4 worm cellular contexts compared by ENCODE assay signal in genomic region chrV:9166306-9166705, ce11.
TF ChIP-seq lines count a peak whose summit lies in the region.

No protein-coding gene starts in this region.

TF ChIP-seq in whole organism, L1 larva, 84 proteins besides CTCF, POLR2A, EP300 and RAD21:
- TF ChIP-seq ceh-82 (tag; optimal IDR thresholded peaks at IDR 0.05; lab: Kevin White, UChicago) = peak in 1 of 3 experiments; percentile 12
- TF ChIP-seq nhr-47 (tag; optimal IDR thresholded peaks at IDR 0.05; lab: Kevin White, UChicago) = peak; percentile 13
- peak; percentile 37 for TF ChIP-seq rnt-1 (tag; optimal IDR thresholded peaks at IDR 0.05; lab: Kevin White, UChicago)
- peak; percentile 33 for TF ChIP-seq nhr-90 (tag; optimal IDR thresholded peaks at IDR 0.05; lab: Kevin White, UChicago; ENCODE audit: poor library complexity)
- peak in 1 of 2 experiments; percentile 19 for TF ChIP-seq lsy-2 (tag; optimal IDR thresholded peaks at IDR 0.05; lab: Kevin White, UChicago)
- peak; percentile 35 for TF ChIP-seq irx-1 (tag; optimal IDR thresholded peaks at IDR 0.05; lab: Kevin White, UChicago)
- TF ChIP-seq blmp-1 (tag; optimal IDR thresholded peaks at IDR 0.05; lab: Kevin White, UChicago) = peak; percentile 22
- no peak for TF ChIP-seq C34B4.2 (tag; optimal IDR thresholded peaks at IDR 0.05; lab: Kevin White, UChicago)
- TF ChIP-seq nhr-19 (GFP tag; conservative IDR thresholded peaks at IDR 0.05; lab: Robert Waterston, UW) = no peak
- TF ChIP-seq grh-1 (GFP tag; IDR thresholded peaks at IDR 0.05; lab: Robert Waterston, UW) = peak; percentile 34
- no peak for TF ChIP-seq sup-37 (GFP tag; optimal IDR thresholded peaks at IDR 0.05; lab: Kevin White, UChicago)
- peak; percentile 12 for TF ChIP-seq C16A3.4 (tag; optimal IDR thresholded peaks at IDR 0.05; lab: Kevin White, UChicago)
- TF ChIP-seq swsn-7 (tag; optimal IDR thresholded peaks at IDR 0.05; lab: Kevin White, UChicago) = no peak
- TF ChIP-seq elt-3 (tag; optimal IDR thresholded peaks at IDR 0.05; lab: Kevin White, UChicago) = peak in 1 of 6 experiments; percentile 35
- peak; percentile 43 for TF ChIP-seq snu-23 (GFP tag; optimal IDR thresholded peaks at IDR 0.05; lab: Kevin White, UChicago)
- peak; percentile 57 for TF ChIP-seq nhr-20 (tag; optimal IDR thresholded peaks at IDR 0.05; lab: Kevin White, UChicago)
- no peak for TF ChIP-seq unc-62 (GFP tag; optimal IDR thresholded peaks at IDR 0.05; lab: Kevin White, UChicago)
- peak; percentile 32 for TF ChIP-seq mep-1 (tag; optimal IDR thresholded peaks at IDR 0.05; lab: Kevin White, UChicago)
- TF ChIP-seq nhr-85 (tag; lab: Kevin White, UChicago) = peak; percentile 89
- TF ChIP-seq lin-14 (GFP tag; optimal IDR thresholded peaks at IDR 0.05; lab: Kevin White, UChicago) = peak; percentile 84
- TF ChIP-seq nhr-71 (tag; optimal IDR thresholded peaks at IDR 0.05; lab: Kevin White, UChicago) = peak; percentile 46

TF ChIP-seq in whole organism, L2 larva, 48 proteins besides CTCF, POLR2A, EP300 and RAD21 (continues in another document):
- TF ChIP-seq nhr-77 (tag; optimal IDR thresholded peaks at IDR 0.05; lab: Kevin White, UChicago) (no peak), ZK546.5 (tag; optimal IDR thresholded peaks at IDR 0.05; lab: Kevin White, UChicago) (no peak), zag-1 (tag; optimal IDR thresholded peaks at IDR 0.05; lab: Kevin White, UChicago) (no peak), Y55F3AM.14 (GFP tag; optimal IDR thresholded peaks at IDR 0.05; lab: Kevin White, UChicago) (no peak), nhr-23 (tag; optimal IDR thresholded peaks at IDR 0.05; lab: Kevin White, UChicago) (no peak), unc-39 (tag; optimal IDR thresholded peaks at IDR 0.05; lab: Kevin White, UChicago) (no peak), nhr-6 (tag; optimal IDR thresholded peaks at IDR 0.05; lab: Kevin White, UChicago) (peak; percentile 8), nhr-21 (tag; optimal IDR thresholded peaks at IDR 0.05; lab: Kevin White, UChicago) (no peak), ceh-16 (tag; optimal IDR thresholded peaks at IDR 0.05; lab: Kevin White, UChicago) (peak; percentile 58), ztf-11 (tag; optimal IDR thresholded peaks at IDR 0.05; lab: Kevin White, UChicago) (no peak), lin-13 (GFP tag; optimal IDR thresholded peaks at IDR 0.05; lab: Kevin White, UChicago) (no peak), egl-27 (tag; optimal IDR thresholded peaks at IDR 0.05; lab: Kevin White, UChicago) (no peak), lin-39 (tag; optimal IDR thresholded peaks at IDR 0.05; lab: Kevin White, UChicago) (no peak), ztf-4 (tag; optimal IDR thresholded peaks at IDR 0.05; lab: Kevin White, UChicago) (no peak), mdl-1 (tag; optimal IDR thresholded peaks at IDR 0.05; lab: Kevin White, UChicago) (no peak), mbf-1 (tag; optimal IDR thresholded peaks at IDR 0.05; lab: Kevin White, UChicago) (no peak), nhr-12 (tag; optimal IDR thresholded peaks at IDR 0.05; lab: Kevin White, UChicago) (no peak), unc-62 (GFP tag; optimal IDR thresholded peaks at IDR 0.05; lab: Kevin White, UChicago) (no peak), lin-11 (tag; optimal IDR thresholded peaks at IDR 0.05; lab: Kevin White, UChicago) (no peak), fos-1 (tag; optimal IDR thresholded peaks at IDR 0.05; lab: Kevin White, UChicago) (no peak), blmp-1 (tag; optimal IDR thresholded peaks at IDR 0.05; lab: Kevin White, UChicago; ENCODE audit: insufficient read depth) (peak; percentile 37), ama-1 (optimal IDR thresholded peaks at IDR 0.05; lab: Kevin White, UChicago) (no peak), unc-55 (GFP tag; optimal IDR thresholded peaks at IDR 0.05; lab: Kevin White, UChicago) (no peak), nhr-25 (tag; optimal IDR thresholded peaks at IDR 0.05; lab: Kevin White, UChicago) (peak; percentile 44), nhr-237 (tag; optimal IDR thresholded peaks at IDR 0.05; lab: Kevin White, UChicago) (no peak), nhr-129 (tag; optimal IDR thresholded peaks at IDR 0.05; lab: Kevin White, UChicago) (peak; percentile 21)

TF ChIP-seq in whole organism, L3 larva, 47 proteins besides CTCF, POLR2A, EP300 and RAD21:
- TF ChIP-seq elt-1 (tag; optimal IDR thresholded peaks at IDR 0.05; lab: Kevin White, UChicago) (peak; percentile 73), nhr-25 (tag; optimal IDR thresholded peaks at IDR 0.05; lab: Kevin White, UChicago) (peak; percentile 76), hmg-11 (tag; optimal IDR thresholded peaks at IDR 0.05; lab: Kevin White, UChicago) (no peak), unc-62 (GFP tag; optimal IDR thresholded peaks at IDR 0.05; lab: Kevin White, UChicago) (no peak), unc-39 (tag; optimal IDR thresholded peaks at IDR 0.05; lab: Kevin White, UChicago) (no peak), nhr-23 (tag; optimal IDR thresholded peaks at IDR 0.05; lab: Kevin White, UChicago) (peak; percentile 23), ceh-16 (tag; optimal IDR thresholded peaks at IDR 0.05; lab: Kevin White, UChicago) (no peak)

TF ChIP-seq in whole organism, L4 larva, 104 proteins besides CTCF, POLR2A, EP300 and RAD21:
- TF ChIP-seq Y105C5A.15 (GFP tag; IDR thresholded peaks at IDR 0.05; lab: Robert Waterston, UW) (no peak), nhr-25 (tag; optimal IDR thresholded peaks at IDR 0.05; lab: Kevin White, UChicago; ENCODE audit: borderline replicate concordance, insufficient read depth) (peak; percentile 13), zip-11 (GFP tag; IDR thresholded peaks at IDR 0.05; lab: Robert Waterston, UW) (no peak), spr-1 (tag; optimal IDR thresholded peaks at IDR 0.05; lab: Kevin White, UChicago) (no peak), nhr-77 (tag; optimal IDR thresholded peaks at IDR 0.05; lab: Kevin White, UChicago) (no peak), ztf-7 (tag; optimal IDR thresholded peaks at IDR 0.05; lab: Kevin White, UChicago) (no peak), zfp-2 (tag; optimal IDR thresholded peaks at IDR 0.05; lab: Kevin White, UChicago) (no peak), nhr-28 (tag; optimal IDR thresholded peaks at IDR 0.05; lab: Kevin White, UChicago) (peak; percentile 19), aha-1 (tag; lab: Kevin White, UChicago) (peak; percentile 22), unc-62 (GFP tag; optimal IDR thresholded peaks at IDR 0.05 in 1 of 2; lab: Kevin White, UChicago) (peak in 1 of 2 experiments; percentile 89), unc-62 (tag; optimal IDR thresholded peaks at IDR 0.05; lab: Kevin White, UChicago) (no peak), ceh-20 (GFP tag; IDR thresholded peaks at IDR 0.05; lab: Robert Waterston, UW) (no peak)

Comparison
In these comparisons a context has a peak if more than half of its experiments do, and no peak if none do; other contexts are left out.
1. Of the 29 proteins assayed by ChIP-seq in both whole organism, L4 larva and whole organism, L1 larva: peak only in whole organism, L4 larva: aha-1 and nhr-28; only in whole organism, L1 larva: mep-1; in both: none; in neither: 23; mixed calls (peak in some experiments, not most) for 3.